Fruit fly (Drosophila melanogaster) whole organism, embryonic: ENCODE measurements around the gene ZAP3.

Source experiments
- BEAF-32 ChIP-seq: fragments of 200-800 bp; sonication (Bioruptor generic); optimal IDR thresholded peaks from 3 replicates; lab custom pipeline; 2017; ENCODE audit warnings: missing biosample characterization, missing genetic modification characterization, mild to moderate bottlenecking, moderate library complexity, missing genetic modification reagents
- Bteb2 ChIP-seq: fragments of 200-800 bp; sonication (Bioruptor generic); optimal IDR thresholded peaks from 2 replicates; lab custom pipeline; 2016; ENCODE audit warnings: missing biosample characterization, missing genetic modification characterization
- CG1024 ChIP-seq: fragments of 200-800 bp; sonication (Bioruptor generic); IDR thresholded peaks from 2 replicates; pipeline ENCODE4 v1.3.6; 2022; ENCODE audit warnings: missing biosample characterization, missing genetic modification characterization
- CG10431 ChIP-seq: fragments of 200-800 bp; sonication (Bioruptor generic); optimal IDR thresholded peaks from 3 replicates; lab custom pipeline; 2018; ENCODE audit warnings: missing biosample characterization, mild to moderate bottlenecking, missing genetic modification characterization
- CG11456 ChIP-seq: fragments of 200-800 bp; sonication (Bioruptor generic); IDR thresholded peaks from 3 replicates; pipeline ENCODE4 v1.3.6; 2022; ENCODE audit warnings: missing biosample characterization, missing genetic modification characterization
- CG13424 ChIP-seq: fragments of 200-800 bp; sonication (Bioruptor generic); optimal IDR thresholded peaks from 2 replicates; lab custom pipeline; 2019; ENCODE audit warnings: missing biosample characterization, mild to moderate bottlenecking, missing genetic modification characterization, moderate library complexity
- CG14050 ChIP-seq: fragments of 200-800 bp; sonication (Bioruptor generic); IDR thresholded peaks from 3 replicates; pipeline ENCODE4 v1.3.6; 2022; ENCODE audit warnings: missing biosample characterization, missing genetic modification characterization
- CG14710 ChIP-seq: fragments of 200-800 bp; sonication (Bioruptor generic); optimal IDR thresholded peaks from 3 replicates; lab custom pipeline; 2019; ENCODE audit warnings: missing biosample characterization, mild to moderate bottlenecking, missing genetic modification characterization, moderate library complexity
- CG15601 ChIP-seq: fragments of 200-800 bp; sonication (Bioruptor generic); optimal IDR thresholded peaks from 3 replicates; lab custom pipeline; 2019; ENCODE audit warnings: missing biosample characterization, mild to moderate bottlenecking, missing genetic modification characterization, moderate library complexity
- CG16815 ChIP-seq: fragments of 200-800 bp; sonication (Bioruptor generic); optimal IDR thresholded peaks from 3 replicates; lab custom pipeline; 2017; ENCODE audit warnings: missing biosample characterization, mild to moderate bottlenecking, missing genetic modification characterization
- CG17328 ChIP-seq: fragments of 200-800 bp; sonication (Bioruptor generic); IDR thresholded peaks from 2 replicates; pipeline ENCODE4 v1.3.6; 2022; ENCODE audit warnings: missing biosample characterization, missing genetic modification characterization
- CG17359 ChIP-seq: fragments of 200-800 bp; sonication (Bioruptor generic); optimal IDR thresholded peaks from 3 replicates; lab custom pipeline; 2018; ENCODE audit warnings: missing biosample characterization, mild to moderate bottlenecking, missing genetic modification characterization, moderate library complexity
- CG2120 ChIP-seq: fragments of 200-800 bp; sonication (Bioruptor generic); optimal IDR thresholded peaks from 3 replicates; lab custom pipeline; 2016; ENCODE audit warnings: missing biosample characterization, missing genetic modification characterization
- CG2712 ChIP-seq: fragments of 200-800 bp; optimal IDR thresholded peaks from 3 replicates; lab custom pipeline; 2019; ENCODE audit warnings: missing biosample characterization, mild to moderate bottlenecking, missing genetic modification characterization, moderate library complexity
- CG2875 ChIP-seq: fragments of 200-800 bp; sonication (Bioruptor generic); optimal IDR thresholded peaks from 2 replicates; lab custom pipeline; 2017; ENCODE audit warnings: missing biosample characterization, mild to moderate bottlenecking, missing genetic modification characterization, missing genetic modification reagents
- CG6813 ChIP-seq: fragments of 200-800 bp; sonication (Bioruptor generic); optimal IDR thresholded peaks from 2 replicates; lab custom pipeline; 2017; ENCODE audit warnings: missing biosample characterization, missing genetic modification characterization, mild to moderate bottlenecking, moderate library complexity, missing genetic modification reagents
- CG6854 ChIP-seq: fragments of 200-800 bp; sonication (Bioruptor generic); optimal IDR thresholded peaks from 3 replicates; lab custom pipeline; 2017; ENCODE audit warnings: missing biosample characterization, mild to moderate bottlenecking, missing genetic modification characterization
- CG7357 ChIP-seq: fragments of 200-800 bp; sonication (Bioruptor generic); IDR thresholded peaks from 3 replicates; pipeline ENCODE4 v1.3.6; 2022; ENCODE audit warnings: missing biosample characterization, missing genetic modification characterization
- CG7963 ChIP-seq: fragments of 200-800 bp; sonication (Bioruptor generic); IDR thresholded peaks from 3 replicates; pipeline ENCODE4 v1.3.6; 2022; ENCODE audit warnings: missing biosample characterization, missing genetic modification characterization; ENCODE audit not compliant: partially characterized antibody
- CG9609 ChIP-seq: fragments of 200-800 bp; sonication (Bioruptor generic); optimal IDR thresholded peaks from 3 replicates; lab custom pipeline; 2016; ENCODE audit warnings: missing biosample characterization, missing genetic modification characterization
- Camta ChIP-seq: fragments of 200-800 bp; sonication (Bioruptor generic); optimal IDR thresholded peaks from 2 replicates; lab custom pipeline; 2016; ENCODE audit warnings: missing biosample characterization, missing genetic modification characterization
- Chrac-16 ChIP-seq: fragments of 200-800 bp; sonication (Bioruptor generic); optimal IDR thresholded peaks from 3 replicates; lab custom pipeline; 2016; ENCODE audit warnings: missing biosample characterization, missing genetic modification characterization
- Fer3 ChIP-seq: fragments of 200-800 bp; sonication (Bioruptor generic); optimal IDR thresholded peaks from 2 replicates; lab custom pipeline; 2018; ENCODE audit warnings: missing biosample characterization, mild to moderate bottlenecking, missing genetic modification characterization, moderate library complexity
- H2.0 ChIP-seq: fragments of 200-800 bp; sonication (Bioruptor generic); IDR thresholded peaks from 2 replicates; pipeline ENCODE4 v1.3.6; 2022; ENCODE audit warnings: missing biosample characterization, missing genetic modification characterization
- HLH54F ChIP-seq: fragments of 200-800 bp; sonication (Bioruptor generic); optimal IDR thresholded peaks from 3 replicates; lab custom pipeline; 2016; ENCODE audit warnings: missing biosample characterization, missing genetic modification characterization
- HmgZ ChIP-seq: fragments of 200-800 bp; sonication (Bioruptor generic); optimal IDR thresholded peaks from 2 replicates; lab custom pipeline; 2018; ENCODE audit warnings: missing biosample characterization, mild to moderate bottlenecking, missing genetic modification characterization
- Hmr ChIP-seq: fragments of 200-800 bp; sonication (Bioruptor generic); optimal IDR thresholded peaks from 3 replicates; lab custom pipeline; 2017; ENCODE audit warnings: mild to moderate bottlenecking, missing biosample characterization, missing genetic modification reagents, missing genetic modification characterization
- Hr39 ChIP-seq: fragments of >200 bp; optimal IDR thresholded peaks from 2 replicates; lab custom pipeline; 2017
- Med ChIP-seq: fragments of 200-800 bp; sonication (Bioruptor generic); peaks from one replicate; lab custom pipeline; 2016; ENCODE audit warnings: missing biosample characterization, missing genetic modification characterization, mild to moderate bottlenecking, inconsistent platforms, moderate library complexity
- Optix ChIP-seq: fragments of 200-800 bp; sonication (Bioruptor generic); IDR thresholded peaks from 3 replicates; pipeline ENCODE4 v1.3.6; 2022; ENCODE audit warnings: missing biosample characterization, missing genetic modification characterization
- Pdp1 ChIP-seq, 2 experiments: fragments of 200-800 bp; sonication (Bioruptor generic); optimal IDR thresholded peaks; 3 replicates each; lab custom pipeline; 2016; ENCODE audit warnings: missing biosample characterization in 2 of 2, missing genetic modification characterization in 2 of 2, mild to moderate bottlenecking in 1 of 2, moderate library complexity in 1 of 2
- Rx ChIP-seq: fragments of 200-800 bp; sonication (Bioruptor generic); IDR thresholded peaks from 2 replicates; pipeline ENCODE4 v1.3.6; 2022; ENCODE audit warnings: missing biosample characterization, missing genetic modification characterization
- Six4 ChIP-seq: fragments of 200-800 bp; sonication (Bioruptor generic); optimal IDR thresholded peaks from 2 replicates; lab custom pipeline; 2016; ENCODE audit warnings: missing biosample characterization, missing genetic modification characterization
- abd-A ChIP-seq: fragments of 200-800 bp; sonication (Bioruptor generic); optimal IDR thresholded peaks from 3 replicates; lab custom pipeline; 2019; ENCODE audit warnings: missing biosample characterization, mild to moderate bottlenecking, missing genetic modification characterization, moderate library complexity
- chif ChIP-seq, 2 experiments: fragments of 200-800 bp; sonication (Bioruptor generic); optimal IDR thresholded peaks; 3 replicates each; lab custom pipeline; 2016; ENCODE audit warnings: missing biosample characterization in 2 of 2, missing genetic modification characterization in 2 of 2
- dmrt11E ChIP-seq: fragments of 200-800 bp; sonication (Bioruptor generic); optimal IDR thresholded peaks from 3 replicates; lab custom pipeline; 2018; ENCODE audit warnings: missing biosample characterization, mild to moderate bottlenecking, missing genetic modification characterization, moderate library complexity
- dmrt99B ChIP-seq: fragments of 200-800 bp; sonication (Bioruptor generic); optimal IDR thresholded peaks from 2 replicates; lab custom pipeline; 2018; ENCODE audit warnings: missing biosample characterization, mild to moderate bottlenecking, missing genetic modification characterization, moderate library complexity
- ems ChIP-seq: fragments of 200-800 bp; sonication (Bioruptor generic); optimal IDR thresholded peaks from 3 replicates; lab custom pipeline; 2016; ENCODE audit warnings: missing biosample characterization, missing genetic modification characterization
- ewg ChIP-seq: fragments of 200-800 bp; sonication (Bioruptor generic); optimal IDR thresholded peaks from 3 replicates; lab custom pipeline; 2017; ENCODE audit warnings: mild to moderate bottlenecking, missing biosample characterization, missing genetic modification reagents, missing genetic modification characterization
- her ChIP-seq: fragments of 200-800 bp; sonication (Bioruptor generic); optimal IDR thresholded peaks from 2 replicates; lab custom pipeline; 2016; ENCODE audit warnings: missing biosample characterization, missing genetic modification characterization
- ken ChIP-seq: fragments of 200-800 bp; sonication (Bioruptor generic); IDR thresholded peaks from 3 replicates; pipeline ENCODE4 v1.3.6; 2022; ENCODE audit warnings: missing biosample characterization, missing genetic modification characterization
- p53 ChIP-seq: fragments of 200-800 bp; sonication (Bioruptor generic); optimal IDR thresholded peaks from 2 replicates; lab custom pipeline; 2016; ENCODE audit warnings: missing biosample characterization, missing genetic modification characterization
- pan ChIP-seq, 4 experiments: fragments of >200 bp in 3 of 4; fragments of 200-800 bp in 1 of 4; sonication (Bioruptor generic) in 1 of 4; optimal IDR thresholded peaks in 3 of 4; IDR thresholded peaks in 1 of 4; 2 replicates each; pipeline versions ENCODE4 v1.3.6 to Lab custom; 2017 to 2022; ENCODE audit warnings: missing biosample characterization in 2 of 4, missing genetic modification characterization in 2 of 4, mixed read lengths in 1 of 4
- phol ChIP-seq: fragments of 200-800 bp; sonication (Bioruptor generic); optimal IDR thresholded peaks from 3 replicates; lab custom pipeline; 2018; ENCODE audit warnings: missing biosample characterization, mild to moderate bottlenecking, missing genetic modification characterization, moderate library complexity
- ro ChIP-seq: fragments of 200-800 bp; sonication (Bioruptor generic); IDR thresholded peaks from 2 replicates; pipeline ENCODE4 v1.3.6; 2022; ENCODE audit warnings: missing biosample characterization, missing genetic modification characterization
- row ChIP-seq: fragments of 200-800 bp; sonication (Bioruptor generic); IDR thresholded peaks from 3 replicates; pipeline ENCODE4 v1.3.6; 2022; ENCODE audit warnings: missing biosample characterization, missing genetic modification characterization
- sqz ChIP-seq: fragments of 200-800 bp; sonication (Bioruptor generic); optimal IDR thresholded peaks from 3 replicates; lab custom pipeline; 2018; ENCODE audit warnings: missing biosample characterization, mild to moderate bottlenecking, missing genetic modification characterization
- tx ChIP-seq: fragments of 200-800 bp; sonication (Bioruptor generic); optimal IDR thresholded peaks from 2 replicates; lab custom pipeline; 2016; ENCODE audit warnings: missing biosample characterization, missing genetic modification characterization
- zen2 ChIP-seq: fragments of 200-800 bp; sonication (Bioruptor generic); IDR thresholded peaks from 3 replicates; pipeline ENCODE4 v1.3.6; 2022; ENCODE audit warnings: missing biosample characterization, missing genetic modification characterization; ENCODE audit not compliant: partially characterized antibody

The ZAP3 gene

dm6 chrX:10067528-10067927 is 14.8 kb downstream of the ZAP3 start (continued):
- TF ChIP-seq pan (optimal IDR thresholded peaks at IDR 0.05; lab: Kevin White, UChicago) (no peak), pan (GFP tag; optimal IDR thresholded peaks at IDR 0.05 in 1 of 2, IDR thresholded peaks at IDR 0.05 in 1 of 2) (peak in 1 of 2 experiments; percentile 56), BEAF-32 (no peak), ems (GFP tag; lab: Kevin White, UChicago) (peak; percentile 60), p53 (GFP tag; lab: Kevin White, UChicago) (no peak), Fer3 (peak; percentile 36), CG14050 (peak; percentile 34; the same call in 1 of the 3 replicates), CG17359 (tag; lab: Kevin White, UChicago) (peak; percentile 49), CG6813 (peak; percentile 17), CG2875 (GFP tag; lab: Kevin White, UChicago) (peak; percentile 12), HLH54F (GFP tag; lab: Kevin White, UChicago) (peak; percentile 15), CG14710 (tag; lab: Kevin White, UChicago) (peak; percentile 18), dmrt11E (tag; lab: Kevin White, UChicago) (peak; percentile 45), CG2712 (tag; lab: Kevin White, UChicago) (peak; percentile 43), CG7357 (GFP tag; lab: Robert Waterston, UW) (0 out of 3 replicates have a peak, but pooled peaks have one; percentile 13), Med (GFP tag; lab: Kevin White, UChicago) (no peak), Pdp1 (GFP tag; optimal IDR thresholded peaks at IDR 0.05; lab: Kevin White, UChicago) (peak in 1 of 2 experiments; percentile 28), CG15601 (no peak), CG7963 (GFP tag; lab: Robert Waterston, UW) (no peak), Bteb2 (GFP tag; lab: Kevin White, UChicago) (peak; percentile 7), ewg (GFP tag; lab: Kevin White, UChicago) (peak; percentile 21), HmgZ (tag; lab: Kevin White, UChicago) (no peak), zen2 (GFP tag; lab: Robert Waterston, UW) (no peak), Chrac-16 (GFP tag; lab: Kevin White, UChicago) (peak; percentile 19), H2.0 (GFP tag; lab: Robert Waterston, UW) (peak; percentile 57; the same call in 1 of the 2 replicates), CG10431 (GFP tag; lab: Kevin White, UChicago) (no peak), Rx (GFP tag; lab: Robert Waterston, UW) (peak; percentile 25; the same call in 1 of the 2 replicates), Six4 (peak; percentile 36), sqz (GFP tag; lab: Kevin White, UChicago) (no peak), abd-A (tag; lab: Kevin White, UChicago) (peak; percentile 6), ro (no peak), Hr39 (lab: Kevin White, UChicago) (no peak), CG17328 (peak; percentile 50; the same call in 1 of the 2 replicates), tx (GFP tag; lab: Kevin White, UChicago) (peak; percentile 7), Optix (GFP tag; lab: Robert Waterston, UW) (peak; percentile 49; the same call in 2 of the 3 replicates), CG16815 (GFP tag; lab: Kevin White, UChicago) (peak; percentile 28), row (peak; percentile 70), chif (GFP tag; optimal IDR thresholded peaks at IDR 0.05; lab: Kevin White, UChicago) (peak; percentile 37 to 42), dmrt99B (tag; lab: Kevin White, UChicago) (peak; percentile 57), CG1024 (0 out of 2 replicates have a peak, but pooled peaks have one; percentile 20), CG11456 (GFP tag; lab: Robert Waterston, UW) (0 out of 3 replicates have a peak, but pooled peaks have one; percentile 61), CG13424 (peak; percentile 18), CG9609 (GFP tag; lab: Kevin White, UChicago) (peak; percentile 45), ken (GFP tag; lab: Robert Waterston, UW) (peak; percentile 63; the same call in 2 of the 3 replicates), CG2120 (peak; percentile 45), CG6854 (GFP tag; lab: Kevin White, UChicago) (no peak), Hmr (GFP tag; lab: Kevin White, UChicago) (peak; percentile 40), phol (tag; lab: Kevin White, UChicago) (peak; percentile 38), her (peak; percentile 7), Camta (GFP tag; lab: Kevin White, UChicago) (peak; percentile 13)
